Fruit fly (Drosophila melanogaster) whole organism, prepupa: Measurements from ENCODE around the gene TTLL6B.

ENCODE experiments used
- CG31627 ChIP-seq: fragments of 200-800 bp; sonication (Bioruptor generic); optimal IDR thresholded peaks from 3 replicates; lab custom pipeline; 2016; ENCODE audit warnings: missing biosample characterization, missing genetic modification characterization
- CG8632 ChIP-seq: fragments of 200-800 bp; sonication (Bioruptor generic); optimal IDR thresholded peaks from 3 replicates; lab custom pipeline; 2016; ENCODE audit warnings: missing biosample characterization, missing genetic modification characterization
- Ets21C ChIP-seq: fragments of 200-800 bp; sonication (Bioruptor generic); optimal IDR thresholded peaks from 3 replicates; lab custom pipeline; 2016; ENCODE audit warnings: missing biosample characterization, missing genetic modification characterization
- Gug ChIP-seq: fragments of 200-800 bp; sonication (Bioruptor generic); IDR thresholded peaks from 2 replicates; pipeline ENCODE4 v1.3.6; 2022; ENCODE audit warnings: missing biosample characterization, missing genetic modification characterization
- Hr4 ChIP-seq: fragments of 200-800 bp; sonication (Bioruptor generic); optimal IDR thresholded peaks from 3 replicates; lab custom pipeline; 2016; ENCODE audit warnings: missing biosample characterization, missing genetic modification characterization
- OdsH ChIP-seq: fragments of 200-800 bp; sonication (Bioruptor generic); optimal IDR thresholded peaks from 3 replicates; lab custom pipeline; 2016; ENCODE audit warnings: missing biosample characterization, missing genetic modification characterization
- Smox ChIP-seq: fragments of 200-800 bp; sonication (Bioruptor generic); optimal IDR thresholded peaks from 3 replicates; lab custom pipeline; 2016; ENCODE audit warnings: missing biosample characterization, missing genetic modification characterization
- dsx ChIP-seq: fragments of 200-800 bp; optimal IDR thresholded peaks from 3 replicates; lab custom pipeline; 2019; ENCODE audit warnings: missing biosample characterization, mild to moderate bottlenecking, missing genetic modification characterization, moderate library complexity; ENCODE audit not compliant: poor library complexity, severe bottlenecking
- net ChIP-seq: fragments of 200-800 bp; sonication (Bioruptor generic); optimal IDR thresholded peaks from 3 replicates; lab custom pipeline; 2016; ENCODE audit warnings: missing biosample characterization, missing genetic modification characterization
- pdm3 ChIP-seq: fragments of 200-800 bp; sonication (Bioruptor generic); optimal IDR thresholded peaks from 3 replicates; lab custom pipeline; 2016; ENCODE audit warnings: missing biosample characterization, missing genetic modification characterization
- salr ChIP-seq, 2 experiments: fragments of 200-800 bp; sonication (Bioruptor generic); optimal IDR thresholded peaks; 3 replicates each; lab custom pipeline; 2016 to 2018; ENCODE audit warnings: missing biosample characterization in 2 of 2, missing genetic modification characterization in 2 of 2, mild to moderate bottlenecking in 1 of 2

dm6 chr3R:27198883-27199780 is 51.7 kb downstream of the TTLL6B start:
- TF ChIP-seq CG8632 (GFP tag; lab: Kevin White, UChicago): peak; percentile 39
- peak; percentile 50 for TF ChIP-seq pdm3 (GFP tag; lab: Kevin White, UChicago)
- no peak for TF ChIP-seq Gug (GFP tag; lab: Robert Waterston, UW)
- peak; percentile 33 for TF ChIP-seq CG31627 (GFP tag; lab: Kevin White, UChicago)
- peak; percentile 29 for TF ChIP-seq OdsH (GFP tag; lab: Kevin White, UChicago)
- TF ChIP-seq dsx: peak; percentile 0
- no peak for TF ChIP-seq net (GFP tag; lab: Kevin White, UChicago)
- TF ChIP-seq salr (GFP tag; optimal IDR thresholded peaks at IDR 0.05; lab: Kevin White, UChicago): peak in 1 of 2 experiments; percentile 12
- TF ChIP-seq Smox (GFP tag; lab: Kevin White, UChicago): peak; percentile 29
- no peak for TF ChIP-seq Hr4
- TF ChIP-seq Ets21C (GFP tag; lab: Kevin White, UChicago): no peak
